Worm (Caenorhabditis elegans) whole organism, L4/young adult: Measurements from ENCODE around the gene B0454.5.

Experiments
- W03F9.2 ChIP-seq: fragments of 150-350 bp; optimal IDR thresholded peaks from 2 replicates; lab custom pipeline; 2014; ENCODE audit warnings: missing biosample characterization, missing genetic modification characterization
- dao-5 ChIP-seq: sonication (generic microtip); optimal IDR thresholded peaks from 2 replicates; lab custom pipeline; 2016; ENCODE audit warnings: missing genotype, missing genetic modification characterization, moderate library complexity, missing compliant biosample characterization
- him-1 ChIP-seq: sonication (generic microtip); optimal IDR thresholded peaks from 2 replicates; lab custom pipeline; 2016; ENCODE audit warnings: missing genotype, missing genetic modification reagents, missing genetic modification characterization, missing compliant biosample characterization

- TF ChIP-seq him-1 (no peak), dao-5 (tag; lab: Kevin White, UChicago) (no peak), W03F9.2 (tag; lab: Kevin White, UChicago) (no peak)
Measured at ce11 chrII:3045875-3046274, 7.2 kb downstream of the B0454.5 start, which contains the start of gene sri-30.
